Worm (Caenorhabditis elegans) whole organism, early embryonic: ENCODE data around the gene ZC262.7.

ENCODE experiments used
- aly-1 ChIP-seq: sonication (generic microtip); optimal IDR thresholded peaks from 2 replicates; lab custom pipeline; 2016; ENCODE audit warnings: missing genetic modification characterization, missing compliant biosample characterization
- ama-1 ChIP-seq: fragments of 150-350 bp; optimal IDR thresholded peaks from 2 replicates; lab custom pipeline; 2014
- ceh-13 ChIP-seq: fragments of 200-800 bp; sonication (Bioruptor generic); optimal IDR thresholded peaks from 2 replicates; lab custom pipeline; 2018; ENCODE audit warnings: mild to moderate bottlenecking, missing genetic modification characterization, missing compliant biosample characterization
- flt-1 ChIP-seq: fragments of 200-800 bp; sonication (Bioruptor generic); IDR thresholded peaks from 2 replicates; pipeline ENCODE4 v1.3.6; 2022; ENCODE audit warnings: missing genetic modification characterization, missing compliant biosample characterization
- hmg-4 ChIP-seq: fragments of 200-800 bp; sonication (Bioruptor generic); optimal IDR thresholded peaks from 2 replicates; lab custom pipeline; 2018; ENCODE audit warnings: mild to moderate bottlenecking, missing genetic modification characterization, missing compliant biosample characterization
- tbx-11 ChIP-seq: fragments of 200-800 bp; sonication (Bioruptor generic); IDR thresholded peaks from 2 replicates; pipeline ENCODE4 v1.3.6; 2022; ENCODE audit warnings: missing genetic modification characterization, missing compliant biosample characterization
- tbx-37 ChIP-seq: fragments of 200-800 bp; sonication (Bioruptor generic); conservative IDR thresholded peaks from 2 replicates; pipeline ENCODE4 v1.3.6; 2022; ENCODE audit warnings: missing genetic modification reagents, missing genetic modification characterization, missing compliant biosample characterization

ce11 chrIII:8318488-8318887, 25.6 kb downstream of the ZC262.7 start, which contains the start of gene sas-4:
- no peak for TF ChIP-seq tbx-11 (GFP tag; lab: Robert Waterston, UW)
- no peak for TF ChIP-seq flt-1 (GFP tag; lab: Robert Waterston, UW)
- TF ChIP-seq ama-1 (lab: Kevin White, UChicago) = no peak
- TF ChIP-seq tbx-37 (GFP tag; lab: Robert Waterston, UW) = no peak
- no peak for TF ChIP-seq ceh-13
- no peak for TF ChIP-seq aly-1
- no peak for TF ChIP-seq hmg-4
